Fruit fly (Drosophila melanogaster) whole organism, pupa: ENCODE data around the gene CG17375.

Experiments used
- CG8159 ChIP-seq: fragments of 200-800 bp; sonication (Bioruptor generic); optimal IDR thresholded peaks from 3 replicates; lab custom pipeline; 2018; ENCODE audit warnings: missing biosample characterization, mild to moderate bottlenecking, missing genetic modification characterization, moderate library complexity
- Ets98B ChIP-seq: fragments of 200-800 bp; sonication (Bioruptor generic); IDR thresholded peaks from 2 replicates; pipeline ENCODE4 v1.3.6; 2022; ENCODE audit warnings: missing biosample characterization, missing genetic modification characterization
- Pif1B ChIP-seq: fragments of 200-800 bp; sonication (Bioruptor generic); optimal IDR thresholded peaks from 3 replicates; lab custom pipeline; 2016; ENCODE audit warnings: missing biosample characterization, missing genetic modification characterization
- rn ChIP-seq: fragments of 200-800 bp; sonication (Bioruptor generic); IDR thresholded peaks from 2 replicates; pipeline ENCODE4 v1.3.6; 2022; ENCODE audit warnings: missing biosample characterization, missing genetic modification characterization

DNA sequence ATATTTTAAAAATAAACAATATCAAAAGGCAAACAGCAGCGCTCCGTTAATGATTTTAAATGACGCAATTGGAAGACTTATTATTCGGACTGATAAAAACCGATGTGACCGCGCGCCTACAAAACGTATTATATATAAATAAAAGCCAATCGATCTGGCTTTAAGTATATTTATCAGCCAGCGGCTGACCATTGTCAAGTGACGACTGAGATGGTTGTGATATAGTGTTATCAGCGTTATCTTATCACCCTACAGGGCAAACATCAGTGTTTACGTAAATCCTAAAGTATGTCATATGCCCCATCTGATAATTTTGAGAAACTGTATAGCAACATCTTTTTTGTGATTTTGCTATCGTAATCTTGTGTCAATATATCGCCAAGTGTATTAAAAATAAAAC, 16.2 kb downstream of the CG17375 start:
- no peak for TF ChIP-seq Ets98B (GFP tag; lab: Robert Waterston, UW)
- no peak for TF ChIP-seq rn (GFP tag; lab: Robert Waterston, UW)
- TF ChIP-seq Pif1B (GFP tag; lab: Kevin White, UChicago): no peak
- TF ChIP-seq CG8159 (tag; lab: Kevin White, UChicago): no peak
